Worm (Caenorhabditis elegans): Measurements from ENCODE around the gene gln-1.

- no peak for TF ChIP-seq fkh-10 (GFP tag; optimal IDR thresholded peaks at IDR 0.05)
- TF ChIP-seq nhr-76 (tag; optimal IDR thresholded peaks at IDR 0.05), result no peak
- no peak for TF ChIP-seq unc-39 (tag; optimal IDR thresholded peaks at IDR 0.05)
- TF ChIP-seq nhr-28 (tag; optimal IDR thresholded peaks at IDR 0.05), result no peak
- no peak for TF ChIP-seq elt-2 (tag; optimal IDR thresholded peaks at IDR 0.05)
- no peak for TF ChIP-seq ZK546.5 (tag; optimal IDR thresholded peaks at IDR 0.05)
- TF ChIP-seq ztf-11 (tag; optimal IDR thresholded peaks at IDR 0.05), result no peak
These were observed 38.1 kb upstream of the gln-1 start, which contains the start of gene C09B8.4 for ce11 chrX:6019886-6020469.

Measured in whole organism, L3 larva.